Fruit fly (Drosophila melanogaster) whole organism, embryonic: ENCODE data around the gene bark.

Experiments
- Blimp-1 ChIP-seq: fragments of 200-800 bp; sonication (Bioruptor generic); optimal IDR thresholded peaks from 3 replicates; lab custom pipeline; 2018; ENCODE audit warnings: missing biosample characterization, missing genetic modification characterization, mild to moderate bottlenecking, moderate library complexity, missing genetic modification reagents
- CG10267 ChIP-seq: fragments of 200-800 bp; sonication (Bioruptor generic); optimal IDR thresholded peaks from 2 replicates; lab custom pipeline; 2018; ENCODE audit warnings: missing biosample characterization, mild to moderate bottlenecking, missing genetic modification characterization, moderate library complexity
- CG10979 ChIP-seq: fragments of 200-800 bp; sonication (Bioruptor generic); optimal IDR thresholded peaks from 2 replicates; lab custom pipeline; 2018; ENCODE audit warnings: missing biosample characterization, mild to moderate bottlenecking, missing genetic modification characterization, moderate library complexity
- CG12391 ChIP-seq: fragments of 200-800 bp; sonication (Bioruptor generic); optimal IDR thresholded peaks from 3 replicates; lab custom pipeline; 2018; ENCODE audit warnings: missing biosample characterization, mild to moderate bottlenecking, missing genetic modification characterization, moderate library complexity
- CG13287 ChIP-seq: fragments of 200-800 bp; sonication (Bioruptor generic); IDR thresholded peaks from 2 replicates; pipeline ENCODE4 v1.3.6; 2022; ENCODE audit warnings: missing biosample characterization, missing genetic modification characterization; ENCODE audit not compliant: partially characterized antibody
- CG17829 ChIP-seq: fragments of 200-800 bp; optimal IDR thresholded peaks from 2 replicates; lab custom pipeline; 2019; ENCODE audit warnings: missing biosample characterization, mild to moderate bottlenecking, missing genetic modification characterization, moderate library complexity
- CG2678 ChIP-seq: fragments of 200-800 bp; sonication (Bioruptor generic); optimal IDR thresholded peaks from 3 replicates; lab custom pipeline; 2019; ENCODE audit warnings: missing biosample characterization, mild to moderate bottlenecking, missing genetic modification characterization, moderate library complexity
- CG2712 ChIP-seq: fragments of 200-800 bp; optimal IDR thresholded peaks from 3 replicates; lab custom pipeline; 2019; ENCODE audit warnings: missing biosample characterization, mild to moderate bottlenecking, missing genetic modification characterization, moderate library complexity
- CG31441 ChIP-seq: fragments of 200-800 bp; sonication (Bioruptor generic); IDR thresholded peaks from 2 replicates; pipeline ENCODE4 v1.3.6; 2022; ENCODE audit warnings: missing biosample characterization, missing genetic modification characterization
- CG3838 ChIP-seq: fragments of 200-800 bp; sonication (Bioruptor generic); optimal IDR thresholded peaks from 3 replicates; lab custom pipeline; 2016; ENCODE audit warnings: missing biosample characterization, missing genetic modification characterization
- CG4424 ChIP-seq: fragments of 200-800 bp; sonication (Bioruptor generic); optimal IDR thresholded peaks from 3 replicates; lab custom pipeline; 2016; ENCODE audit warnings: missing biosample characterization, missing genetic modification characterization
- CG4707 ChIP-seq: fragments of 200-800 bp; sonication (Bioruptor generic); optimal IDR thresholded peaks from 2 replicates; lab custom pipeline; 2018; ENCODE audit warnings: missing biosample characterization, mild to moderate bottlenecking, missing genetic modification characterization, moderate library complexity
- CG6254 ChIP-seq: fragments of 200-800 bp; sonication (Bioruptor generic); optimal IDR thresholded peaks from 3 replicates; lab custom pipeline; 2017; ENCODE audit warnings: mild to moderate bottlenecking, missing biosample characterization, missing genetic modification reagents, missing genetic modification characterization
- CG6683 ChIP-seq: fragments of 200-800 bp; sonication (Bioruptor generic); optimal IDR thresholded peaks from 2 replicates; lab custom pipeline; 2017; ENCODE audit warnings: missing biosample characterization, mild to moderate bottlenecking, missing genetic modification characterization, missing genetic modification reagents
- CG6791 ChIP-seq: fragments of 200-800 bp; sonication (Bioruptor generic); IDR thresholded peaks from 3 replicates; pipeline ENCODE4 v1.3.6; 2022; ENCODE audit warnings: missing biosample characterization, missing genetic modification characterization; ENCODE audit not compliant: partially characterized antibody
- CG8924 ChIP-seq: fragments of 200-800 bp; optimal IDR thresholded peaks from 3 replicates; lab custom pipeline; 2019; ENCODE audit warnings: missing biosample characterization, mild to moderate bottlenecking, missing genetic modification characterization, moderate library complexity
- D ChIP-seq, 2 experiments: fragments of 200-800 bp in 1 of 2; fragments of >200 bp in 1 of 2; sonication (Bioruptor generic) in 1 of 2; optimal IDR thresholded peaks; 2 replicates in 1 of 2; 3 replicates in 1 of 2; lab custom pipeline; 2017; ENCODE audit warnings: mild to moderate bottlenecking in 1 of 2, missing biosample characterization in 1 of 2, missing genetic modification characterization in 1 of 2, missing genetic modification reagents in 1 of 2
- Hr3 ChIP-seq: fragments of 200-800 bp; sonication (Bioruptor generic); optimal IDR thresholded peaks from 3 replicates; lab custom pipeline; 2016; ENCODE audit warnings: missing biosample characterization, missing genetic modification characterization
- Hsf ChIP-seq: fragments of 200-800 bp; sonication (Bioruptor generic); optimal IDR thresholded peaks from 3 replicates; lab custom pipeline; 2016; ENCODE audit warnings: missing biosample characterization, missing genetic modification characterization
- Sox100B ChIP-seq: fragments of 200-800 bp; sonication (Bioruptor generic); optimal IDR thresholded peaks from 3 replicates; lab custom pipeline; 2018; ENCODE audit warnings: missing biosample characterization, mild to moderate bottlenecking, missing genetic modification characterization
- Spps ChIP-seq: fragments of 200-800 bp; sonication (Bioruptor generic); optimal IDR thresholded peaks from 2 replicates; lab custom pipeline; 2018; ENCODE audit warnings: missing biosample characterization, mild to moderate bottlenecking, missing genetic modification characterization
- Ssrp ChIP-seq: fragments of 200-800 bp; sonication (Bioruptor generic); optimal IDR thresholded peaks from 2 replicates; lab custom pipeline; 2018; ENCODE audit warnings: missing biosample characterization, mild to moderate bottlenecking, missing genetic modification characterization, moderate library complexity
- dati ChIP-seq: fragments of 200-800 bp; sonication (Bioruptor generic); IDR thresholded peaks from 2 replicates; pipeline ENCODE4 v1.3.6; 2022; ENCODE audit warnings: missing biosample characterization, missing genetic modification characterization
- dmrt11E ChIP-seq: fragments of 200-800 bp; sonication (Bioruptor generic); optimal IDR thresholded peaks from 3 replicates; lab custom pipeline; 2018; ENCODE audit warnings: missing biosample characterization, mild to moderate bottlenecking, missing genetic modification characterization, moderate library complexity
- dysf ChIP-seq: fragments of 200-800 bp; sonication (Bioruptor generic); IDR thresholded peaks from 3 replicates; pipeline ENCODE4 v1.3.6; 2022; ENCODE audit warnings: missing biosample characterization, missing genetic modification characterization
- ems ChIP-seq: fragments of 200-800 bp; sonication (Bioruptor generic); optimal IDR thresholded peaks from 3 replicates; lab custom pipeline; 2016; ENCODE audit warnings: missing biosample characterization, missing genetic modification characterization
- eve ChIP-seq, 2 experiments: fragments of >200 bp; optimal IDR thresholded peaks; 2 replicates each; lab custom pipeline; 2017; ENCODE audit warnings: missing biosample characterization in 2 of 2, missing genetic modification characterization in 2 of 2
- exex ChIP-seq: fragments of 200-800 bp; sonication (Bioruptor generic); optimal IDR thresholded peaks from 4 replicates; lab custom pipeline; 2018; ENCODE audit warnings: missing biosample characterization, mild to moderate bottlenecking, missing genetic modification characterization, moderate library complexity
- fd3F ChIP-seq: fragments of 200-800 bp; sonication (Bioruptor generic); optimal IDR thresholded peaks from 2 replicates; lab custom pipeline; 2018; ENCODE audit warnings: missing biosample characterization, mild to moderate bottlenecking, missing genetic modification characterization, moderate library complexity
- fru ChIP-seq: fragments of >200 bp; optimal IDR thresholded peaks from 2 replicates; lab custom pipeline; 2017
- grau ChIP-seq: fragments of 200-800 bp; optimal IDR thresholded peaks from 3 replicates; lab custom pipeline; 2019; ENCODE audit warnings: missing biosample characterization, mild to moderate bottlenecking, missing genetic modification characterization, moderate library complexity
- gsb-n ChIP-seq: fragments of 200-800 bp; sonication (Bioruptor generic); optimal IDR thresholded peaks from 3 replicates; lab custom pipeline; 2018; ENCODE audit warnings: missing biosample characterization, mild to moderate bottlenecking, missing genetic modification characterization
- hkb ChIP-seq, 2 experiments: fragments of 200-800 bp in 1 of 2; fragments of >200 bp in 1 of 2; sonication (Bioruptor generic) in 1 of 2; IDR thresholded peaks in 1 of 2; optimal IDR thresholded peaks in 1 of 2; 2 replicates each; pipeline versions ENCODE4 v1.3.6 to Lab custom; 2017 to 2022; ENCODE audit warnings: missing biosample characterization in 1 of 2, missing genetic modification characterization in 1 of 2
- ind ChIP-seq: fragments of 200-800 bp; sonication (Bioruptor generic); optimal IDR thresholded peaks from 3 replicates; lab custom pipeline; 2016; ENCODE audit warnings: missing biosample characterization, missing genetic modification characterization
- kni ChIP-seq: fragments of 200-800 bp; sonication (Bioruptor generic); optimal IDR thresholded peaks from 3 replicates; lab custom pipeline; 2017; ENCODE audit warnings: mild to moderate bottlenecking, missing biosample characterization, missing genetic modification reagents, missing genetic modification characterization
- lab ChIP-seq: fragments of 200-800 bp; sonication (Bioruptor generic); optimal IDR thresholded peaks from 3 replicates; lab custom pipeline; 2017; ENCODE audit warnings: missing biosample characterization, missing genetic modification characterization, mild to moderate bottlenecking, moderate library complexity, missing genetic modification reagents
- lola ChIP-seq, 3 experiments: fragments of >200 bp in 2 of 3; fragments of 200-800 bp in 1 of 3; sonication (Bioruptor generic) in 1 of 3; optimal IDR thresholded peaks; 2 replicates each; lab custom pipeline; 2017 to 2019; ENCODE audit warnings: missing biosample characterization in 3 of 3, missing genetic modification characterization in 3 of 3, mild to moderate bottlenecking in 1 of 3, moderate library complexity in 1 of 3
- nerfin-1 ChIP-seq: fragments of 200-800 bp; sonication (Bioruptor generic); optimal IDR thresholded peaks from 3 replicates; lab custom pipeline; 2019; ENCODE audit warnings: missing biosample characterization, mild to moderate bottlenecking, missing genetic modification characterization, moderate library complexity
- phol ChIP-seq: fragments of 200-800 bp; sonication (Bioruptor generic); optimal IDR thresholded peaks from 3 replicates; lab custom pipeline; 2018; ENCODE audit warnings: missing biosample characterization, mild to moderate bottlenecking, missing genetic modification characterization, moderate library complexity
- pros ChIP-seq: fragments of 200-800 bp; sonication (Bioruptor generic); optimal IDR thresholded peaks from 3 replicates; lab custom pipeline; 2019; ENCODE audit warnings: missing biosample characterization, mild to moderate bottlenecking, missing genetic modification characterization, moderate library complexity
- sd ChIP-seq: fragments of 200-800 bp; sonication (Bioruptor generic); optimal IDR thresholded peaks from 3 replicates; lab custom pipeline; 2018; ENCODE audit warnings: missing biosample characterization, mild to moderate bottlenecking, missing genetic modification characterization, moderate library complexity
- seq ChIP-seq: fragments of 200-800 bp; sonication (Bioruptor generic); IDR thresholded peaks from 2 replicates; pipeline ENCODE4 v1.3.6; 2022; ENCODE audit warnings: missing biosample characterization, missing genetic modification characterization
- toy ChIP-seq: fragments of 200-800 bp; sonication (Bioruptor generic); IDR thresholded peaks from 2 replicates; pipeline ENCODE4 v1.3.6; 2022; ENCODE audit warnings: missing biosample characterization, missing genetic modification characterization
- trem ChIP-seq: fragments of 200-800 bp; optimal IDR thresholded peaks from 3 replicates; lab custom pipeline; 2019; ENCODE audit warnings: missing biosample characterization, mild to moderate bottlenecking, missing genetic modification characterization, moderate library complexity
- unpg ChIP-seq: fragments of 200-800 bp; sonication (Bioruptor generic); optimal IDR thresholded peaks from 3 replicates; lab custom pipeline; 2018; ENCODE audit warnings: missing biosample characterization, mild to moderate bottlenecking, missing genetic modification characterization, moderate library complexity
- usp ChIP-seq: fragments of >200 bp; optimal IDR thresholded peaks from 2 replicates; lab custom pipeline; 2017; ENCODE audit warnings: missing biosample characterization, missing genetic modification characterization
- wdn ChIP-seq: fragments of 200-800 bp; sonication (Bioruptor generic); IDR thresholded peaks from 2 replicates; pipeline ENCODE4 v1.3.6; 2022; ENCODE audit warnings: missing biosample characterization, missing genetic modification characterization

The bark gene

dm6 chr2L:3844898-3845713, 58.1 kb downstream of the bark start (continued):
- TF ChIP-seq Spps (tag; lab: Kevin White, UChicago) (no peak), dysf (no peak), dmrt11E (tag; lab: Kevin White, UChicago) (peak; percentile 74), D (optimal IDR thresholded peaks at IDR 0.05; lab: Kevin White, UChicago) (peak; percentile 28), D (GFP tag; optimal IDR thresholded peaks at IDR 0.05; lab: Kevin White, UChicago) (peak; percentile 4), fru (lab: Kevin White, UChicago) (no peak), ems (no peak), lab (no peak), CG10979 (tag; lab: Kevin White, UChicago) (peak; percentile 52), CG13287 (GFP tag; lab: Robert Waterston, UW) (no peak), lola (GFP tag; optimal IDR thresholded peaks at IDR 0.05; lab: Kevin White, UChicago) (peak in 1 of 3 experiments; percentile 58), grau (peak; percentile 21), CG8924 (tag; lab: Kevin White, UChicago) (peak; percentile 18), CG2712 (tag; lab: Kevin White, UChicago) (peak; percentile 63), Hr3 (GFP tag; lab: Kevin White, UChicago) (peak; percentile 16), dati (GFP tag; lab: Robert Waterston, UW) (no peak), nerfin-1 (tag; lab: Kevin White, UChicago) (peak; percentile 62), CG4707 (GFP tag; lab: Kevin White, UChicago) (no peak), CG31441 (GFP tag; lab: Robert Waterston, UW) (peak; percentile 35; the same call in 1 of the 2 replicates), Sox100B (GFP tag; lab: Kevin White, UChicago) (peak; percentile 13), Ssrp (tag; lab: Kevin White, UChicago) (peak; percentile 33), toy (GFP tag; lab: Robert Waterston, UW) (no peak), kni (GFP tag; lab: Kevin White, UChicago) (peak; percentile 31), CG6683 (GFP tag; lab: Kevin White, UChicago) (no peak), eve (GFP tag; optimal IDR thresholded peaks at IDR 0.05; lab: Kevin White, UChicago) (peak in 1 of 2 experiments; percentile 70), usp (no peak), ind (GFP tag; lab: Kevin White, UChicago) (no peak), CG17829 (tag; lab: Kevin White, UChicago) (peak; percentile 42), sd (tag; lab: Kevin White, UChicago) (no peak), CG12391 (tag; lab: Kevin White, UChicago) (peak; percentile 50), CG4424 (GFP tag; lab: Kevin White, UChicago) (no peak), seq (GFP tag; lab: Robert Waterston, UW) (0 out of 2 replicates have a peak, but pooled peaks have one; percentile 9), CG10267 (tag; lab: Kevin White, UChicago) (peak; percentile 46), unpg (peak; percentile 24), exex (no peak), trem (tag; lab: Kevin White, UChicago) (peak; percentile 6), phol (tag; lab: Kevin White, UChicago) (peak; percentile 36), wdn (no peak), CG6791 (GFP tag; lab: Robert Waterston, UW) (no peak), pros (peak; percentile 77), CG6254 (GFP tag; lab: Kevin White, UChicago) (no peak), Hsf (GFP tag; lab: Kevin White, UChicago) (no peak), CG2678 (tag; lab: Kevin White, UChicago) (peak; percentile 24), CG3838 (no peak), Blimp-1 (GFP tag; lab: Kevin White, UChicago) (peak; percentile 32), gsb-n (peak; percentile 83), fd3F (GFP tag; lab: Kevin White, UChicago) (no peak), hkb (optimal IDR thresholded peaks at IDR 0.05; lab: Kevin White, UChicago) (no peak), hkb (GFP tag; IDR thresholded peaks at IDR 0.05; lab: Robert Waterston, UW) (no peak)
